Fruit fly (Drosophila melanogaster) whole organism, adult: ENCODE measurements around the gene CG43134.
A peak's percentile ranks its signal among the peaks of the same experiment; 100 is the strongest.

ENCODE experiments used
- CG11617 ChIP-seq: fragments of 200-800 bp; sonication (Bioruptor generic); optimal IDR thresholded peaks from 2 replicates; lab custom pipeline; 2017; ENCODE audit warnings: mild to moderate bottlenecking, missing biosample characterization, missing genetic modification reagents, missing genetic modification characterization
- CG12768 ChIP-seq: fragments of 200-800 bp; sonication (Bioruptor generic); optimal IDR thresholded peaks from 2 replicates; lab custom pipeline; 2017; ENCODE audit warnings: missing biosample characterization, missing genetic modification characterization, mild to moderate bottlenecking, moderate library complexity, missing genetic modification reagents
- CG14711 ChIP-seq: fragments of 200-800 bp; sonication (Bioruptor generic); optimal IDR thresholded peaks from 2 replicates; lab custom pipeline; 2018; ENCODE audit warnings: missing biosample characterization, mild to moderate bottlenecking, missing genetic modification characterization, moderate library complexity
- CG1620 ChIP-seq: fragments of 200-800 bp; sonication (Bioruptor generic); optimal IDR thresholded peaks from 2 replicates; lab custom pipeline; 2016; ENCODE audit warnings: missing biosample characterization, missing genetic modification characterization
- CG33017 ChIP-seq: fragments of 200-800 bp; sonication (Bioruptor generic); optimal IDR thresholded peaks from 2 replicates; lab custom pipeline; 2018; ENCODE audit warnings: missing biosample characterization, mild to moderate bottlenecking, missing genetic modification characterization, moderate library complexity
- CG5204 ChIP-seq: fragments of 200-800 bp; sonication (Bioruptor generic); optimal IDR thresholded peaks from 2 replicates; lab custom pipeline; 2016; ENCODE audit warnings: missing biosample characterization, missing genetic modification characterization
- CG7045 ChIP-seq: fragments of 200-800 bp; sonication (Bioruptor generic); optimal IDR thresholded peaks from 2 replicates; lab custom pipeline; 2017; ENCODE audit warnings: missing biosample characterization, mild to moderate bottlenecking, missing genetic modification characterization
- CG7101 ChIP-seq: fragments of 200-800 bp; sonication (Bioruptor generic); optimal IDR thresholded peaks from 2 replicates; lab custom pipeline; 2018; ENCODE audit warnings: missing biosample characterization, mild to moderate bottlenecking, missing genetic modification characterization, moderate library complexity
- Clk ChIP-seq: fragments of 200-800 bp; sonication (Bioruptor generic); optimal IDR thresholded peaks from 2 replicates; lab custom pipeline; 2017; ENCODE audit warnings: missing biosample characterization, missing genetic modification characterization
- Crg-1 ChIP-seq: fragments of 200-800 bp; sonication (Bioruptor generic); optimal IDR thresholded peaks from 2 replicates; lab custom pipeline; 2016; ENCODE audit warnings: missing biosample characterization, missing genetic modification characterization
- Hr96 ChIP-seq: fragments of 200-800 bp; sonication (Bioruptor generic); optimal IDR thresholded peaks from 2 replicates; lab custom pipeline; 2016; ENCODE audit warnings: missing biosample characterization, missing genetic modification characterization
- Mnt ChIP-seq: fragments of 200-800 bp; sonication (Bioruptor generic); optimal IDR thresholded peaks from 2 replicates; lab custom pipeline; 2016; ENCODE audit warnings: missing biosample characterization, mild to moderate bottlenecking, missing genetic modification characterization
- bab1 ChIP-seq: fragments of 200-800 bp; sonication (Bioruptor generic); optimal IDR thresholded peaks from 3 replicates; lab custom pipeline; 2019; ENCODE audit warnings: missing biosample characterization, mild to moderate bottlenecking, missing genetic modification characterization, moderate library complexity
- cic ChIP-seq: fragments of 200-800 bp; sonication (Bioruptor generic); optimal IDR thresholded peaks from 2 replicates; lab custom pipeline; 2017; ENCODE audit warnings: missing biosample characterization, mild to moderate bottlenecking, missing genetic modification characterization, moderate library complexity
- cnc ChIP-seq, 2 experiments: fragments of >200 bp; optimal IDR thresholded peaks; 2 replicates each; lab custom pipeline; 2017
- kay ChIP-seq: fragments of 200-800 bp; sonication (Bioruptor generic); peaks from one replicate; lab custom pipeline; 2016; ENCODE audit warnings: missing biosample characterization, missing genetic modification characterization, borderline replicate concordance
- ovo ChIP-seq: fragments of 200-800 bp; sonication (Bioruptor generic); optimal IDR thresholded peaks from 2 replicates; lab custom pipeline; 2016; ENCODE audit warnings: missing biosample characterization, missing genetic modification characterization
- pad ChIP-seq: fragments of 200-800 bp; sonication (Bioruptor generic); optimal IDR thresholded peaks from 3 replicates; lab custom pipeline; 2017; ENCODE audit warnings: missing biosample characterization, missing genetic modification characterization, mild to moderate bottlenecking, moderate library complexity, missing genetic modification reagents
- tj ChIP-seq: fragments of 200-800 bp; sonication (Bioruptor generic); optimal IDR thresholded peaks from 3 replicates; lab custom pipeline; 2017; ENCODE audit warnings: missing biosample characterization, mild to moderate bottlenecking, missing genetic modification characterization, moderate library complexity
- toe ChIP-seq: fragments of 200-800 bp; sonication (Bioruptor generic); optimal IDR thresholded peaks from 2 replicates; lab custom pipeline; 2016; ENCODE audit warnings: missing biosample characterization, missing genetic modification characterization

CG43134 gene

DNA sequence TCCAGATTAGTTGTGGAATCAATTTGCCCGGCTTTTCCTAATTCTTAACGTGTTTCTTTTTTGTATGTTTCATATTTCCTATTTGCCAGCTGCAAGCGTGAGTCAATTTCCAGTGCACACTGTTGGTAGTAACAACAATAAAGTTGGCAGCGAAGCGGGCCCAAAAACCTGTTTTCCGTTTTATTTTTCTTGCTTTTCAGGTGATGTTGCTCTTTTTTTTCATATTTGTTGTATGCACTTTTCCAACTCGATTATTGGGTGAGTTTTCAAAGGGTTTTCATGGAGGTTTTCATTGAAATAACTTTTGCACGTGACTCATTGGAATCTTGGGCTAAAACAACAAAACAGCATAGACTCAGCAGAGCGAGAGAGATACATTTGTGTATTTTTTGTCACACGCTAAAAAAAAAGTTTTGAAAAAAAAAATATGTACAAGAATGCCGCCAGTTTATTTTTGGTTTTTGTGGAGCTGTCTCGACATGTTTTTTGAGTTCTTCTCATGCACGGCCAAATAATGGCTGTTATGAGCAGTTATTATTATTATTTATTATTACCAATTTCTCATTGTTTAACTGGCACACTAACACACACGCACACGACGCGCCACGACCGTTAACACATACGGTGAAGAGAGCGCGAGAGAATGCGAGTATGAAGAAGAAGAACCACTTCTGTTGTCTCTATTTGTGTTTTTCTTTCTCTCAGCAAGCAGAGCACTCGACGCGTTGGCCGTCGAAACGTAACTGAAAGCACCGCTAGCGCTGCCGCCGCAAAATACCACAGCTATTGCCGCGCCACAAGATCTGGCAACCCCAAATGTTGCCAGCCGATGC, 41.6 kb upstream of the CG43134 start, which contains the start of gene Fas2:
TSS of gene Fas2 (minus strand) at position 748 of the 833 bp plus-strand sequence.
- TF ChIP-seq ovo (GFP tag; lab: Kevin White, UChicago) (peak; percentile 20), CG7045 (GFP tag; lab: Kevin White, UChicago) (no peak), CG33017 (tag; lab: Kevin White, UChicago) (peak; percentile 15), Hr96 (peak; percentile 50), cnc (optimal IDR thresholded peaks at IDR 0.05; lab: Kevin White, UChicago) (no peak), CG11617 (GFP tag; lab: Kevin White, UChicago) (peak; percentile 30), Clk (no peak), CG5204 (GFP tag; lab: Kevin White, UChicago) (no peak), kay (peak; percentile 61), CG1620 (GFP tag; lab: Kevin White, UChicago) (peak; percentile 50), Crg-1 (GFP tag; lab: Kevin White, UChicago) (no peak), CG12768 (GFP tag; lab: Kevin White, UChicago) (no peak), bab1 (peak; percentile 64), CG14711 (tag; lab: Kevin White, UChicago) (peak; percentile 53), Mnt (GFP tag; lab: Kevin White, UChicago) (peak; percentile 65), tj (GFP tag; lab: Kevin White, UChicago) (peak; percentile 56), toe (GFP tag; lab: Kevin White, UChicago) (no peak), pad (peak; percentile 40), CG7101 (tag; lab: Kevin White, UChicago) (peak; percentile 74), cic (GFP tag; lab: Kevin White, UChicago) (no peak)

DNA sequence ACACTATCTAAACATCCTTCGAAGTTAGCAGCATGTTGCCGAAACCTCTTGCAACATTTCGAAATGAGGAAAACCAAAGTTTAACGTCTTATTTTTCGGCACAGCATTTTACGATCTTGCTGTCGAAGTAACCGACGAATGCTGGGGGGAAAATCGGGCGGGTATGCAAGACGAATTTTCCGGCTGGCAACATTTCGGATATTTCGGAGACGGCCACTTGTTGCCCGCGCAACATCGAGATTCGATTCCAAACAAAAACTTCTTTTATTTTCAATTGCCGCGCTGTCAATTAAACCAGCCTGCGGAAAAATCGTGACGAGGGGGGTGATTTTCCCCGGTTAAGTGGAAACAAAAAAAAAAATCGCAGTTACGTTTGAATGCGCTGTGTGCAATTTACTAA, 40.3 kb upstream of the CG43134 start:
- TF ChIP-seq cic (GFP tag; lab: Kevin White, UChicago): no peak
- no peak for TF ChIP-seq CG1620 (GFP tag; lab: Kevin White, UChicago)
- no peak for TF ChIP-seq CG7101 (tag; lab: Kevin White, UChicago)
- TF ChIP-seq toe (GFP tag; lab: Kevin White, UChicago): no peak
- TF ChIP-seq CG11617 (GFP tag; lab: Kevin White, UChicago): no peak
- no peak for TF ChIP-seq kay
- TF ChIP-seq cnc (optimal IDR thresholded peaks at IDR 0.05; lab: Kevin White, UChicago): no peak
- TF ChIP-seq CG33017 (tag; lab: Kevin White, UChicago): no peak
- no peak for TF ChIP-seq Mnt (GFP tag; lab: Kevin White, UChicago)
- no peak for TF ChIP-seq Hr96
- TF ChIP-seq pad: no peak
- no peak for TF ChIP-seq ovo (GFP tag; lab: Kevin White, UChicago)
- TF ChIP-seq CG12768 (GFP tag; lab: Kevin White, UChicago): no peak
- no peak for TF ChIP-seq Clk
- TF ChIP-seq CG14711 (tag; lab: Kevin White, UChicago): no peak
- TF ChIP-seq bab1: no peak
- no peak for TF ChIP-seq CG7045 (GFP tag; lab: Kevin White, UChicago)
- no peak for TF ChIP-seq Crg-1 (GFP tag; lab: Kevin White, UChicago)

DNA sequence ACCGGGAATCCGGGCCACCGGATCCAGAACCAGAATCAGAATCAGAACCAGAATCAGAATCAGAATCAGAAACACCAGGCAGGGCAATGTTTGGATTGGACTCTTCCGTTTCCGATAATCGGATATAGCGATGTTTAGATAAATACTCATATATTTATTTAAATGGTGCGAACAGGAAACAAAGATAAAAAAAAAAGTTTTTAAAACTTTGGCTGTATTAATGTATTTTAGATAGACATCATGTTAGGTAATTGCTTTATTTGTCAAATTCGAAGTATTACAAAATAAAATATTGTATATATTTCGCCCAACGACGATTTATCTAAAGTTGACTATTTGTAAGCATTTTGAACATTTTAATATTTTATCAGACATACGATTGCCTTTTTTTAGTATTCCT, 34.4 kb upstream of the CG43134 start, which contains the start of gene CG43288:
TSS of gene CG43288 (plus strand) at position 301 of the 400 bp plus-strand sequence.
- TF ChIP-seq CG5204 (GFP tag; lab: Kevin White, UChicago) (no peak), CG14711 (tag; lab: Kevin White, UChicago) (no peak), CG12768 (GFP tag; lab: Kevin White, UChicago) (no peak), toe (GFP tag; lab: Kevin White, UChicago) (no peak), kay (no peak), CG11617 (GFP tag; lab: Kevin White, UChicago) (no peak), CG33017 (tag; lab: Kevin White, UChicago) (no peak), Clk (no peak), Crg-1 (GFP tag; lab: Kevin White, UChicago) (no peak), ovo (GFP tag; lab: Kevin White, UChicago) (no peak), Mnt (GFP tag; lab: Kevin White, UChicago) (no peak), Hr96 (no peak), CG7045 (GFP tag; lab: Kevin White, UChicago) (no peak), tj (GFP tag; lab: Kevin White, UChicago) (no peak), bab1 (no peak), cnc (optimal IDR thresholded peaks at IDR 0.05; lab: Kevin White, UChicago) (no peak), CG1620 (GFP tag; lab: Kevin White, UChicago) (no peak), CG7101 (tag; lab: Kevin White, UChicago) (no peak), pad (no peak)

DNA sequence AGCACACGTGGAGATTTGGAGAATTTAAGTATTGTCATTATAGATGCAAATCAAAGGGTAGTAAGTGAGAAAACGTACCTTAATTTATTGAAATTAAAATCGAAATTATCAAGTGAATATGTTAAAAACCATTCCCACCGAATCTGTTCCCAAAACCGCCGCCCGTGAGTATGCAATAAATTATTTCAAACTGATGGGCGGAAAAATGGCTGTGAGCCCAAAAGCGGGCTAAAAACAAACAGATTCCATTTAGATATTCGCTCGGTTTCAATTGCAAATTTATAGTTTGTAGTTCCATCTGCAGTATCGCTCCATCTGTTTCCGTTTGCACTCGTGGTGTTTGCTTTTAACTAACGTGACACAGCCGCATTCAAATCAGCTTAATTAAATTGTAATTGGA, 32.7 kb upstream of the CG43134 start:
- TF ChIP-seq CG1620 (GFP tag; lab: Kevin White, UChicago): no peak

DNA sequence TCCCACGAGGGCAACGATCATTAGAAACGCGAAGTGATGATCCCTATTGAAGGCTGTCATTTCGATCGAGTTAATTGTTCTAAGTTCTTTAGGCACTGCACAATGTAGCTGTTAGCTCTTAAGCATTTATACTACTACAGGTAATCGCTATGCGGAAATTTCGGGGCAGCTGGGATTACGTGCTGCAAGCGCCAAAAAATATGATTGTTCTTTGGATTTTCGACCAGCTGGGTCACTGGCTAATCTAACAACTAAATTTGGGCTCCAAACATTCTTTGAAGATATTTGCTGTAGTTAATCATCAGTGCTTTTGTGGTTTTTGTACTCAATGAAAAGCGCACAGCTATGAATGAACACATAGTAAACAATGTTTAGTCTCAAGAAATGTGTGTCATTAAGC, 29.8 kb upstream of the CG43134 start, which contains the start of gene CG15571:
TSS of gene CG15571 (minus strand) at position 101 of the 400 bp plus-strand sequence.
- TF ChIP-seq kay (no peak), cnc (optimal IDR thresholded peaks at IDR 0.05; lab: Kevin White, UChicago) (no peak), Hr96 (no peak), toe (GFP tag; lab: Kevin White, UChicago) (no peak), CG1620 (GFP tag; lab: Kevin White, UChicago) (no peak), Clk (no peak), ovo (GFP tag; lab: Kevin White, UChicago) (no peak), CG11617 (GFP tag; lab: Kevin White, UChicago) (no peak), pad (no peak), CG5204 (GFP tag; lab: Kevin White, UChicago) (no peak), cic (GFP tag; lab: Kevin White, UChicago) (no peak), CG33017 (tag; lab: Kevin White, UChicago) (no peak), CG7101 (tag; lab: Kevin White, UChicago) (no peak), CG14711 (tag; lab: Kevin White, UChicago) (no peak), bab1 (no peak), CG7045 (GFP tag; lab: Kevin White, UChicago) (no peak), Mnt (GFP tag; lab: Kevin White, UChicago) (no peak), CG12768 (GFP tag; lab: Kevin White, UChicago) (no peak), Crg-1 (GFP tag; lab: Kevin White, UChicago) (no peak), tj (GFP tag; lab: Kevin White, UChicago) (no peak)
